Worm (Caenorhabditis elegans) whole organism, L2 larva: ENCODE data around the gene ZK1240.11.
"Not testable (repeated sequence)": the region's sequence is repeated elsewhere in the genome, so short reads cannot be mapped to it uniquely, and the experiment has no call there.

Experiments used
- R02D3.7 ChIP-seq: fragments of 150-350 bp; optimal IDR thresholded peaks from 2 replicates; lab custom pipeline; 2014; ENCODE audit warnings: missing biosample characterization, missing genetic modification characterization
- ZK546.5 ChIP-seq: sonication (generic microtip); optimal IDR thresholded peaks from 2 replicates; lab custom pipeline; 2017; ENCODE audit warnings: missing biosample characterization, missing genetic modification characterization
- alr-1 ChIP-seq: fragments of 150-350 bp; optimal IDR thresholded peaks from 2 replicates; lab custom pipeline; 2014; ENCODE audit warnings: missing biosample characterization, missing genetic modification characterization
- ceh-82 ChIP-seq: fragments of 150-350 bp; optimal IDR thresholded peaks from 2 replicates; lab custom pipeline; 2014; ENCODE audit warnings: missing biosample characterization, missing genetic modification characterization
- crh-2 ChIP-seq: sonication (generic microtip); optimal IDR thresholded peaks from 2 replicates; lab custom pipeline; 2017; ENCODE audit warnings: missing biosample characterization, missing genetic modification characterization
- egl-27 ChIP-seq: sonication (generic microtip); optimal IDR thresholded peaks from 3 replicates; lab custom pipeline; 2017; ENCODE audit warnings: missing biosample characterization, missing genetic modification reagents, missing genetic modification characterization
- elt-3 ChIP-seq: sonication (generic microtip); optimal IDR thresholded peaks from 2 replicates; lab custom pipeline; 2017; ENCODE audit warnings: missing biosample characterization, missing genetic modification characterization
- fos-1 ChIP-seq: fragments of 150-350 bp; optimal IDR thresholded peaks from 2 replicates; lab custom pipeline; 2014; ENCODE audit warnings: missing biosample characterization, missing genetic modification characterization
- lin-11 ChIP-seq: fragments of 150-350 bp; sonication (generic microtip); optimal IDR thresholded peaks from 2 replicates; lab custom pipeline; 2014; ENCODE audit warnings: missing biosample characterization, missing genetic modification characterization, inconsistent platforms, mixed read lengths
- lin-13 ChIP-seq: fragments of 150-350 bp; optimal IDR thresholded peaks from 2 replicates; lab custom pipeline; 2014; ENCODE audit warnings: missing biosample characterization, missing genetic modification reagents, missing genetic modification characterization
- lsy-2 ChIP-seq, 2 experiments: fragments of 150-350 bp in 1 of 2; sonication (generic microtip) in 1 of 2; optimal IDR thresholded peaks; 2 replicates each; lab custom pipeline; 2014 to 2017; ENCODE audit warnings: missing biosample characterization in 2 of 2, missing genetic modification characterization in 2 of 2
- mab-5 ChIP-seq: fragments of 150-350 bp; optimal IDR thresholded peaks from 2 replicates; lab custom pipeline; 2014; ENCODE audit warnings: missing biosample characterization, missing genetic modification characterization
- nhr-10 ChIP-seq: sonication (generic microtip); optimal IDR thresholded peaks from 2 replicates; lab custom pipeline; 2017; ENCODE audit warnings: missing biosample characterization, missing genetic modification characterization
- nhr-12 ChIP-seq: fragments of 150-350 bp; optimal IDR thresholded peaks from 2 replicates; lab custom pipeline; 2014; ENCODE audit warnings: missing biosample characterization, missing genetic modification characterization
- nhr-129 ChIP-seq: fragments of 150-350 bp; optimal IDR thresholded peaks from 2 replicates; lab custom pipeline; 2014; ENCODE audit warnings: missing biosample characterization, missing genetic modification characterization
- nhr-21 ChIP-seq: fragments of 150-350 bp; optimal IDR thresholded peaks from 2 replicates; lab custom pipeline; 2014; ENCODE audit warnings: missing biosample characterization, missing genetic modification characterization
- nhr-23 ChIP-seq: fragments of 150-350 bp; optimal IDR thresholded peaks from 2 replicates; lab custom pipeline; 2014; ENCODE audit warnings: missing biosample characterization, missing genetic modification reagents, missing genetic modification characterization
- nhr-25 ChIP-seq: fragments of 150-350 bp; sonication (generic microtip); optimal IDR thresholded peaks from 3 replicates; lab custom pipeline; 2014; ENCODE audit warnings: missing biosample characterization, missing genetic modification characterization
- nhr-77 ChIP-seq: fragments of 150-350 bp; optimal IDR thresholded peaks from 2 replicates; lab custom pipeline; 2014; ENCODE audit warnings: missing biosample characterization, missing genetic modification characterization
- peb-1 ChIP-seq: fragments of 150-350 bp; optimal IDR thresholded peaks from 2 replicates; lab custom pipeline; 2014; ENCODE audit warnings: missing biosample characterization, missing genetic modification characterization
- sem-4 ChIP-seq: fragments of 150-350 bp; optimal IDR thresholded peaks from 2 replicates; lab custom pipeline; 2014; ENCODE audit warnings: missing biosample characterization, missing genetic modification reagents, missing genetic modification characterization
- skn-1 ChIP-seq: sonication (generic microtip); optimal IDR thresholded peaks from 2 replicates; lab custom pipeline; 2017; ENCODE audit warnings: missing biosample characterization, missing genetic modification characterization
- sma-9 ChIP-seq, 2 experiments: fragments of 150-350 bp in 1 of 2; sonication (generic microtip) in 1 of 2; optimal IDR thresholded peaks; 2 replicates each; lab custom pipeline; 2014 to 2016; ENCODE audit warnings: missing genetic modification characterization in 2 of 2, mild to moderate bottlenecking in 1 of 2, missing biosample characterization in 1 of 2, missing compliant biosample characterization in 1 of 2, missing genetic modification reagents in 1 of 2, moderate library complexity in 1 of 2
- unc-39 ChIP-seq: fragments of 150-350 bp; optimal IDR thresholded peaks from 2 replicates; lab custom pipeline; 2014; ENCODE audit warnings: missing biosample characterization, missing genetic modification characterization
- unc-55 ChIP-seq: fragments of 150-350 bp; sonication (generic microtip); optimal IDR thresholded peaks from 3 replicates; lab custom pipeline; 2014; ENCODE audit warnings: missing biosample characterization, missing genetic modification reagents, missing genetic modification characterization
- unc-62 ChIP-seq: fragments of 150-350 bp; optimal IDR thresholded peaks from 2 replicates; lab custom pipeline; 2014; ENCODE audit warnings: missing biosample characterization, missing genetic modification reagents, missing genetic modification characterization
- zag-1 ChIP-seq: fragments of 150-350 bp; optimal IDR thresholded peaks from 2 replicates; lab custom pipeline; 2014; ENCODE audit warnings: missing biosample characterization, missing genetic modification characterization
- ztf-1 ChIP-seq: fragments of 200-800 bp; sonication (Bioruptor generic); conservative IDR thresholded peaks from 2 replicates; pipeline ENCODE4 v1.3.6; 2022; ENCODE audit warnings: missing genetic modification characterization, missing compliant biosample characterization
- ztf-4 ChIP-seq: fragments of 150-350 bp; optimal IDR thresholded peaks from 2 replicates; lab custom pipeline; 2014; ENCODE audit warnings: missing biosample characterization, missing genetic modification characterization

Gene ZK1240.11

DNA sequence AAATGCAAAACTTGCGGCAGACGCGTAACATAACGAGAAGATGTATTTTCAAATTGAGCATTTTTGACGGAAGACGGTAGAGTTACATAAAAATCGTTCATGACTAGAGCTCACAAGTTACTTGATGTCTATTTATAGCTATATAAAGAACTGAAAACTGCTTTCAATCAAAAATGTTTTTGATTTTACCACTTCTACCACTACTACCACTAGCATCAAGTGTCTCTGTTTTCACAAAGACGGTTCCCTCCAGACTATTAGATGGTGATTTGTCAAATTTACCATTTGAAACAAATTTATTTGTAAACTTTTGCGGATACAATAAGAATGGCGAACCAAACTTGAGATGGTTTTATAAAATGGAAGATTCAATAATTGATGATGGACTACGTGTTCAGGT lies 42.5 kb upstream of the ZK1240.11 start, which contains the start of gene K09F6.9:
TSS of gene K09F6.9 (minus strand) at position 101 of the 400 bp plus-strand sequence.
- not testable (repeated sequence) for TF ChIP-seq zag-1; nhr-12 (tag; lab: Kevin White, UChicago); unc-55 (GFP tag; lab: Kevin White, UChicago)

DNA sequence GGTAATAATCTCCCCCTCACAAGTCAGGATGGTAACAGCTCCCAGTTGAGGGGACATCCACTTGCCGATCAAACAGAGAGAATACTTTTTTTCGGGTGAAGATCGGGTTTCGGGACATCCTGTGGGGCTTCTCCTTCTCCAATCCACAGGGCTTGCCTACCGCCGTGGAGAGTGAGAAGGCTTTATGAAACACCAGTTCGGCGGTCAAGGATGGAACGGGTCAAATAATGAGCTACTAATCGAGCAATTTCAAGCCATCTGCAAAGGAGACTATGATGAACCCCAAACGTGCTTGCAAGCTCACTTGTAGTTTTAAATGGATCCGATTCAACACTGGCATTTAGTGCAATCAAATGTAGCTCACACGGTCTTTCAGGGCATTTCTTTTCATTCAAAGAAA lies 40.4 kb upstream of the ZK1240.11 start:
- TF ChIP-seq nhr-21 (tag; lab: Kevin White, UChicago), result no peak
- no peak for TF ChIP-seq skn-1
- TF ChIP-seq egl-27 (tag; lab: Kevin White, UChicago), result no peak
- TF ChIP-seq alr-1 (tag; lab: Kevin White, UChicago), result no peak
- no peak for TF ChIP-seq unc-55 (GFP tag; lab: Kevin White, UChicago)
- TF ChIP-seq crh-2 (tag; lab: Kevin White, UChicago), result no peak
- TF ChIP-seq peb-1 (tag; lab: Kevin White, UChicago), result no peak
- no peak for TF ChIP-seq R02D3.7 (tag; lab: Kevin White, UChicago)
- TF ChIP-seq nhr-10, result no peak
- TF ChIP-seq lin-13, result no peak
- TF ChIP-seq sem-4 (tag; lab: Kevin White, UChicago), result no peak

DNA sequence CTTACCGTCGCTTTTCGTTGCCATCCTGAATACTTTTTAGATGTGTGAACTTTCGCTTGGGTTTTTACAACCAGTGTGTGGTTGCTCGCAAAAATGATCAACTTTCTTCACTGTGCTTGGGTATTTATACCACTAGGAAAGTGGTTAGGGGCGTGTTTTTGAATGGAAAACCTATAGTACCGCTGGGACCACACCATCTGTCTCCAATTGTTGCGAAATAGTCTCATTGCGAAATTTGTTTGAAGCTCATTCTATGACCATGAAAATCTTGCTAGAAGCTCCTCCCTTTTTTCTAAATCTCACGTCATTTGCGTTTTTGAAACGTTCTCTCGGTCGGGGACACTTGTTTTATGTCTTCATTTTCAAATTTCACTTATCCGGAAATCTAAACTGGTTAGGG lies 36.3 kb upstream of the ZK1240.11 start, which contains the start of the genes K09F6.10 and K09F6.13:
TSS of gene K09F6.10 (minus strand) at position 86 of the 400 bp plus-strand sequence.
TSS of gene K09F6.13 (plus strand) at position 317 of the 400 bp plus-strand sequence.
- TF ChIP-seq unc-55 (GFP tag; lab: Kevin White, UChicago), result peak; percentile 25
- no peak for TF ChIP-seq ZK546.5 (tag; lab: Kevin White, UChicago)
- peak; percentile 17 for TF ChIP-seq sma-9 (GFP tag; optimal IDR thresholded peaks at IDR 0.05; lab: Kevin White, UChicago)
- no peak for TF ChIP-seq sma-9 (tag; optimal IDR thresholded peaks at IDR 0.05; lab: Kevin White, UChicago)

DNA sequence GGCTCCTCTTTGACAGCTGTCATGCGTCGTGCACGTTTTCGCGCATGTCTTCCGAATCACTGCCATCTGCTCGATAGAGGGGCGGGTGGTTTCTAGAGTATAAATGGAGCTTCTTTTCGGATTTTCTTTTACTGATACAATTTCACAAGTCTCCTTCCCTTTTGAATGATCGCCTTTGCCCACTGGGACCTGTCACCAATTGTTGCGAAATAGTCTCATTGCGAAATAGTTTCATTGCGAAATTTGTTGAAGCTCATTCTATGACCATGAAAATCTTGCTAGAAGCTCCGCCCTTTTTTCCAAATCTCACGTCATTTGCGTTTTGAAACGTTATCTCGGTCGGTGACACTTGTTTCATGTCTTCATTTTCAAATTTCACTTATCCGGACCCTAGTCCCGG lies 35.6 kb upstream of the ZK1240.11 start:
- TF ChIP-seq lin-11 (no peak), nhr-10 (no peak), nhr-23 (no peak), sma-9 (GFP tag; optimal IDR thresholded peaks at IDR 0.05; lab: Kevin White, UChicago) (peak; percentile 66), sma-9 (tag; optimal IDR thresholded peaks at IDR 0.05; lab: Kevin White, UChicago) (no peak), lsy-2 (tag; optimal IDR thresholded peaks at IDR 0.05; lab: Kevin White, UChicago) (peak in 1 of 2 experiments; percentile 20), nhr-129 (tag; lab: Kevin White, UChicago) (peak; percentile 18), skn-1 (no peak), nhr-12 (tag; lab: Kevin White, UChicago) (no peak), unc-55 (GFP tag; lab: Kevin White, UChicago) (peak; percentile 72), mab-5 (tag; lab: Kevin White, UChicago) (peak; percentile 2)

DNA sequence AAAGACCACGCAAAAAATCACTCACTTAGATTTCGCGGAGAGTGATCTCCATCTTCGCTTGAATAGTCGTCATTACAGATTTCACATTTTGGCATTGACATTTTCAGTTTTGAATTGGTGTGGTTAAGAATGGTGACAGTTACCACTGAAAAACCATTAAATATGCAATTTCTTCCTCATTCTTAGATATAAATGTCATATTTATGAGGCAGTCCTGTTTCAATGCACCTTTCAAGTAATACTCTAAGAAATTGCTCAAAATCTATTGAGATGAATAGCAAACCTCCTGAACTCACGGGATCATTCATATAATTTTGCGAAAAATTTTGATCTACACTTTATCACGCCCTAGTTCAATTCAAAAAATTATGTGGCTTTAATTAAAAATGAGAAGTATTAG lies 33.0 kb upstream of the ZK1240.11 start, which contains the start of gene K09F6.7:
TSS of gene K09F6.7 (minus strand) at position 101 of the 400 bp plus-strand sequence.
- no peak for TF ChIP-seq elt-3 (tag; lab: Kevin White, UChicago)
- TF ChIP-seq ztf-1 (GFP tag; lab: Robert Waterston, UW), result no peak
- no peak for TF ChIP-seq nhr-25 (tag; lab: Kevin White, UChicago)
- no peak for TF ChIP-seq lin-11
- no peak for TF ChIP-seq ztf-4 (tag; lab: Kevin White, UChicago)
- no peak for TF ChIP-seq unc-62 (GFP tag; lab: Kevin White, UChicago)
- TF ChIP-seq nhr-23, result no peak
- TF ChIP-seq nhr-77 (tag; lab: Kevin White, UChicago), result no peak
- TF ChIP-seq unc-39 (tag; lab: Kevin White, UChicago), result no peak
- TF ChIP-seq, all 48 proteins: peak for 0

DNA sequence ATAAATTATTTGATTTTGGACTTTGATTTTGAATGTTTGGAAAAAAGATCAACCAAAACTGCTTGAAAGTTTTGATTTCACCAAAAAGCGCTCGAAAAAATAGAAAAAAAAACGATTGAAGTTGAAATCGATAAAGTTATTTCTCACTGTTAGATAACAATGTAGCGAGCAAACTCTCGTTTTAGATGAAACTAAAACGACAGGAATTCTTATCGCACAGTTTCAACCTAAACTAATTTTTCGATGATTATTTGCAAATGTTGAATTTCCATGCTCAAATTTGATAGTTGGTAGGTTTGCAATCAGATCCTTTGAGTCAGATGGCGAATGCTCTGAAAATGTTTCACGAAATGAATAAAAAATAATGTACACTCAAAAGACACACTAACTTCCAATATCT lies 32.5 kb upstream of the ZK1240.11 start:
- TF ChIP-seq ZK546.5 (tag; lab: Kevin White, UChicago) (no peak), ceh-82 (tag; lab: Kevin White, UChicago) (no peak), ztf-1 (GFP tag; lab: Robert Waterston, UW) (no peak), fos-1 (tag; lab: Kevin White, UChicago) (peak; percentile 74), unc-39 (tag; lab: Kevin White, UChicago) (no peak), ztf-4 (tag; lab: Kevin White, UChicago) (no peak)
